Fruit fly (Drosophila melanogaster) whole organism, embryonic: ENCODE measurements around the gene sro.
A peak's percentile ranks its signal among the peaks of the same experiment; 100 is the strongest.

Source experiments
- Asciz ChIP-seq: fragments of 200-800 bp; sonication (Bioruptor generic); optimal IDR thresholded peaks from 2 replicates; lab custom pipeline; 2017; ENCODE audit warnings: missing biosample characterization, mild to moderate bottlenecking, missing genetic modification characterization, missing genetic modification reagents
- CG12104 ChIP-seq: fragments of 200-800 bp; sonication (Bioruptor generic); optimal IDR thresholded peaks from 3 replicates; lab custom pipeline; 2016; ENCODE audit warnings: missing biosample characterization, missing genetic modification characterization
- CG13624 ChIP-seq: fragments of 200-800 bp; sonication (Bioruptor generic); optimal IDR thresholded peaks from 2 replicates; lab custom pipeline; 2016; ENCODE audit warnings: missing biosample characterization, missing genetic modification characterization
- CG15514 ChIP-seq: fragments of 200-800 bp; sonication (Bioruptor generic); optimal IDR thresholded peaks from 3 replicates; lab custom pipeline; 2017; ENCODE audit warnings: missing biosample characterization, missing genetic modification characterization, mild to moderate bottlenecking, moderate library complexity, missing genetic modification reagents
- CG16815 ChIP-seq: fragments of 200-800 bp; sonication (Bioruptor generic); optimal IDR thresholded peaks from 3 replicates; lab custom pipeline; 2017; ENCODE audit warnings: missing biosample characterization, mild to moderate bottlenecking, missing genetic modification characterization
- CG17186 ChIP-seq: fragments of 200-800 bp; sonication (Bioruptor generic); optimal IDR thresholded peaks from 3 replicates; lab custom pipeline; 2017; ENCODE audit warnings: missing biosample characterization, missing genetic modification reagents, missing genetic modification characterization
- CG3281 ChIP-seq: fragments of 200-800 bp; sonication (Bioruptor generic); optimal IDR thresholded peaks from 3 replicates; lab custom pipeline; 2017; ENCODE audit warnings: missing biosample characterization, mild to moderate bottlenecking, missing genetic modification characterization
- CG33557 ChIP-seq: fragments of 200-800 bp; sonication (Bioruptor generic); optimal IDR thresholded peaks from 2 replicates; lab custom pipeline; 2019; ENCODE audit warnings: missing biosample characterization, mild to moderate bottlenecking, missing genetic modification characterization, moderate library complexity
- CG3995 ChIP-seq: fragments of 200-800 bp; sonication (Bioruptor generic); optimal IDR thresholded peaks from 3 replicates; lab custom pipeline; 2016; ENCODE audit warnings: missing biosample characterization, missing genetic modification characterization
- CG4360 ChIP-seq: fragments of 200-800 bp; sonication (Bioruptor generic); IDR thresholded peaks from 2 replicates; pipeline ENCODE4 v1.3.6; 2022; ENCODE audit warnings: missing biosample characterization, missing genetic modification characterization
- CG43689 ChIP-seq: fragments of 200-800 bp; sonication (Bioruptor generic); IDR thresholded peaks from 2 replicates; pipeline ENCODE4 v1.3.6; 2022; ENCODE audit warnings: missing biosample characterization, missing genetic modification characterization
- CG5245 ChIP-seq: fragments of 200-800 bp; sonication (Bioruptor generic); optimal IDR thresholded peaks from 3 replicates; lab custom pipeline; 2016; ENCODE audit warnings: missing biosample characterization, missing genetic modification characterization
- CG7271 ChIP-seq: fragments of 200-800 bp; sonication (Bioruptor generic); optimal IDR thresholded peaks from 2 replicates; lab custom pipeline; 2018; ENCODE audit warnings: missing biosample characterization, mild to moderate bottlenecking, missing genetic modification characterization, moderate library complexity
- CG7839 ChIP-seq: fragments of 200-800 bp; sonication (Bioruptor generic); optimal IDR thresholded peaks from 3 replicates; lab custom pipeline; 2018; ENCODE audit warnings: missing biosample characterization, mild to moderate bottlenecking, missing genetic modification characterization, moderate library complexity
- CG8478 ChIP-seq: fragments of >200 bp; optimal IDR thresholded peaks from 2 replicates; lab custom pipeline; 2018
- CG8924 ChIP-seq: fragments of 200-800 bp; optimal IDR thresholded peaks from 3 replicates; lab custom pipeline; 2019; ENCODE audit warnings: missing biosample characterization, mild to moderate bottlenecking, missing genetic modification characterization, moderate library complexity
- CkIIα-i1 ChIP-seq: fragments of 200-800 bp; sonication (Bioruptor generic); IDR thresholded peaks from 2 replicates; pipeline ENCODE4 v1.3.6; 2022; ENCODE audit warnings: missing biosample characterization, missing genetic modification characterization
- Dref ChIP-seq: fragments of 200-800 bp; sonication (Bioruptor generic); IDR thresholded peaks from 2 replicates; pipeline ENCODE4 v1.3.6; 2022; ENCODE audit warnings: missing biosample characterization, missing genetic modification characterization
- E2f1 ChIP-seq: fragments of 200-800 bp; sonication (Bioruptor generic); IDR thresholded peaks from 2 replicates; pipeline ENCODE4 v1.3.6; 2022; ENCODE audit warnings: missing biosample characterization, missing genetic modification characterization
- Eip74EF ChIP-seq, 2 experiments: fragments of 200-800 bp in 1 of 2; fragments of >200 bp in 1 of 2; sonication (Bioruptor generic) in 1 of 2; optimal IDR thresholded peaks; 2 replicates each; lab custom pipeline; 2017 to 2019; ENCODE audit warnings: missing biosample characterization in 2 of 2, missing genetic modification characterization in 2 of 2, mild to moderate bottlenecking in 1 of 2, moderate library complexity in 1 of 2
- Fer1 ChIP-seq: fragments of 200-800 bp; sonication (Bioruptor generic); optimal IDR thresholded peaks from 2 replicates; lab custom pipeline; 2017; ENCODE audit warnings: missing biosample characterization, mild to moderate bottlenecking, missing genetic modification characterization
- Hsf ChIP-seq: fragments of 200-800 bp; sonication (Bioruptor generic); optimal IDR thresholded peaks from 3 replicates; lab custom pipeline; 2016; ENCODE audit warnings: missing biosample characterization, missing genetic modification characterization
- MESR4 ChIP-seq: fragments of 200-800 bp; sonication (Bioruptor generic); optimal IDR thresholded peaks from 2 replicates; lab custom pipeline; 2018; ENCODE audit warnings: missing biosample characterization, mild to moderate bottlenecking, missing genetic modification characterization, moderate library complexity
- Max ChIP-seq: fragments of 200-800 bp; sonication (Bioruptor generic); optimal IDR thresholded peaks from 2 replicates; lab custom pipeline; 2016; ENCODE audit warnings: missing biosample characterization, mild to moderate bottlenecking, missing genetic modification characterization
- Nf-YC ChIP-seq: fragments of 200-800 bp; optimal IDR thresholded peaks from 3 replicates; lab custom pipeline; 2019; ENCODE audit warnings: missing biosample characterization, mild to moderate bottlenecking, missing genetic modification characterization, moderate library complexity
- NfI ChIP-seq: fragments of 200-800 bp; sonication (Bioruptor generic); optimal IDR thresholded peaks from 3 replicates; lab custom pipeline; 2018; ENCODE audit warnings: missing biosample characterization, mild to moderate bottlenecking, missing genetic modification characterization, moderate library complexity
- Side ChIP-seq: fragments of 200-800 bp; sonication (Bioruptor generic); optimal IDR thresholded peaks from 2 replicates; lab custom pipeline; 2016; ENCODE audit warnings: missing biosample characterization, missing genetic modification characterization
- Sin3A ChIP-seq: fragments of >200 bp; optimal IDR thresholded peaks from 2 replicates; lab custom pipeline; 2018
- Vsx1 ChIP-seq: fragments of 200-800 bp; sonication (Bioruptor generic); optimal IDR thresholded peaks from 2 replicates; lab custom pipeline; 2017; ENCODE audit warnings: missing biosample characterization, mild to moderate bottlenecking, missing genetic modification characterization, missing genetic modification reagents
- Xbp1 ChIP-seq: fragments of 200-800 bp; sonication (Bioruptor generic); optimal IDR thresholded peaks from 3 replicates; lab custom pipeline; 2016; ENCODE audit warnings: missing biosample characterization, mild to moderate bottlenecking, missing genetic modification characterization
- ase ChIP-seq: fragments of 200-800 bp; sonication (Bioruptor generic); IDR thresholded peaks from 3 replicates; pipeline ENCODE4 v1.3.6; 2022; ENCODE audit warnings: missing biosample characterization, missing genetic modification characterization
- ash1 ChIP-seq: fragments of 200-800 bp; sonication (Bioruptor generic); optimal IDR thresholded peaks from 2 replicates; lab custom pipeline; 2018; ENCODE audit warnings: missing biosample characterization, mild to moderate bottlenecking, missing genetic modification characterization
- bbx ChIP-seq: fragments of 200-800 bp; sonication (Bioruptor generic); IDR thresholded peaks from 2 replicates; pipeline ENCODE4 v1.3.6; 2022; ENCODE audit warnings: missing biosample characterization, missing genetic modification characterization; ENCODE audit not compliant: partially characterized antibody
- dan ChIP-seq: fragments of 200-800 bp; sonication (Bioruptor generic); IDR thresholded peaks from 2 replicates; pipeline ENCODE4 v1.3.6; 2022; ENCODE audit warnings: missing biosample characterization, missing genetic modification characterization
- disco-r ChIP-seq: fragments of 200-800 bp; sonication (Bioruptor generic); optimal IDR thresholded peaks from 2 replicates; lab custom pipeline; 2016; ENCODE audit warnings: missing biosample characterization, missing genetic modification characterization
- ems ChIP-seq: fragments of 200-800 bp; sonication (Bioruptor generic); optimal IDR thresholded peaks from 3 replicates; lab custom pipeline; 2016; ENCODE audit warnings: missing biosample characterization, missing genetic modification characterization
- esg ChIP-seq: fragments of 200-800 bp; sonication (Bioruptor generic); conservative IDR thresholded peaks from 2 replicates; pipeline ENCODE4 v1.3.6; 2022; ENCODE audit warnings: missing biosample characterization, missing genetic modification characterization
- grau ChIP-seq: fragments of 200-800 bp; optimal IDR thresholded peaks from 3 replicates; lab custom pipeline; 2019; ENCODE audit warnings: missing biosample characterization, mild to moderate bottlenecking, missing genetic modification characterization, moderate library complexity
- gsb-n ChIP-seq: fragments of 200-800 bp; sonication (Bioruptor generic); optimal IDR thresholded peaks from 3 replicates; lab custom pipeline; 2018; ENCODE audit warnings: missing biosample characterization, mild to moderate bottlenecking, missing genetic modification characterization
- klu ChIP-seq: fragments of 200-800 bp; sonication (Bioruptor generic); IDR thresholded peaks from 2 replicates; pipeline ENCODE4 v1.3.6; 2022; ENCODE audit warnings: missing biosample characterization, missing genetic modification characterization
- kni ChIP-seq: fragments of 200-800 bp; sonication (Bioruptor generic); optimal IDR thresholded peaks from 3 replicates; lab custom pipeline; 2017; ENCODE audit warnings: mild to moderate bottlenecking, missing biosample characterization, missing genetic modification reagents, missing genetic modification characterization
- luna ChIP-seq: fragments of 200-800 bp; sonication (Bioruptor generic); optimal IDR thresholded peaks from 2 replicates; lab custom pipeline; 2016; ENCODE audit warnings: missing biosample characterization, missing genetic modification characterization
- mam ChIP-seq: fragments of 200-800 bp; sonication (Bioruptor generic); optimal IDR thresholded peaks from 3 replicates; lab custom pipeline; 2016; ENCODE audit warnings: missing biosample characterization, missing genetic modification characterization
- nmo ChIP-seq: fragments of 200-800 bp; sonication (Bioruptor generic); optimal IDR thresholded peaks from 2 replicates; lab custom pipeline; 2018; ENCODE audit warnings: missing biosample characterization, mild to moderate bottlenecking, missing genetic modification characterization, moderate library complexity
- peb ChIP-seq: fragments of 200-800 bp; sonication (Bioruptor generic); IDR thresholded peaks from 2 replicates; pipeline ENCODE4 v1.3.6; 2022; ENCODE audit warnings: missing biosample characterization, missing genetic modification characterization
- pho ChIP-seq: fragments of 200-800 bp; sonication (Bioruptor generic); optimal IDR thresholded peaks from 2 replicates; lab custom pipeline; 2016; ENCODE audit warnings: missing biosample characterization, missing genetic modification characterization
- sc ChIP-seq, 3 experiments: fragments of >200 bp in 2 of 3; fragments of 200-800 bp in 1 of 3; sonication (Bioruptor generic) in 1 of 3; optimal IDR thresholded peaks; 2 replicates in 2 of 3; 3 replicates in 1 of 3; lab custom pipeline; 2017; ENCODE audit warnings: mild to moderate bottlenecking in 1 of 3, missing biosample characterization in 1 of 3, missing genetic modification characterization in 1 of 3, missing genetic modification reagents in 1 of 3
- tin ChIP-seq: fragments of 200-800 bp; sonication (Bioruptor generic); optimal IDR thresholded peaks from 3 replicates; lab custom pipeline; 2016; ENCODE audit warnings: missing biosample characterization, missing genetic modification characterization
- trh ChIP-seq: fragments of 200-800 bp; sonication (Bioruptor generic); optimal IDR thresholded peaks from 2 replicates; lab custom pipeline; 2016; ENCODE audit warnings: missing biosample characterization, missing genetic modification characterization
- wek ChIP-seq: fragments of 200-800 bp; sonication (Bioruptor generic); optimal IDR thresholded peaks from 3 replicates; lab custom pipeline; 2018; ENCODE audit warnings: missing biosample characterization, mild to moderate bottlenecking, missing genetic modification characterization, moderate library complexity
- zfh2 ChIP-seq: fragments of 200-800 bp; sonication (Bioruptor generic); optimal IDR thresholded peaks from 2 replicates; lab custom pipeline; 2016; ENCODE audit warnings: missing biosample characterization, missing genetic modification characterization

Gene sro

dm6 chr3R:29745056-29745455 is 49.3 kb upstream of the sro start, which contains the start of the genes Wdr24 and IntS11 (continued):
- no peak for TF ChIP-seq Asciz (GFP tag; lab: Kevin White, UChicago)
- peak; percentile 10 for TF ChIP-seq CG33557
- TF ChIP-seq Eip74EF (GFP tag; optimal IDR thresholded peaks at IDR 0.05; lab: Kevin White, UChicago), result no peak
- TF ChIP-seq CG5245 (GFP tag; lab: Kevin White, UChicago), result no peak
- peak; percentile 69 for TF ChIP-seq ems
- TF ChIP-seq CG43689 (GFP tag; lab: Robert Waterston, UW), result peak; percentile 80
- TF ChIP-seq CG8478 (lab: Kevin White, UChicago), result no peak
- TF ChIP-seq dan, result no peak
- TF ChIP-seq kni (GFP tag; lab: Kevin White, UChicago), result no peak
- TF ChIP-seq CG3995 (GFP tag; lab: Kevin White, UChicago), result peak; percentile 86
- no peak for TF ChIP-seq gsb-n
- TF ChIP-seq Sin3A, result peak; percentile 93
- TF ChIP-seq CG15514, result peak; percentile 84
- peak; percentile 12 for TF ChIP-seq luna
- peak; percentile 92 for TF ChIP-seq klu (GFP tag; lab: Robert Waterston, UW)
- TF ChIP-seq NfI (GFP tag; lab: Kevin White, UChicago), result peak; percentile 82
- no peak for TF ChIP-seq sc (optimal IDR thresholded peaks at IDR 0.05; lab: Kevin White, UChicago)
- TF ChIP-seq sc (GFP tag; optimal IDR thresholded peaks at IDR 0.05; lab: Kevin White, UChicago), result no peak
- TF ChIP-seq CG3281 (GFP tag; lab: Kevin White, UChicago), result peak; percentile 71
- peak; percentile 91 for TF ChIP-seq esg (GFP tag; lab: Robert Waterston, UW)
- peak; percentile 90 for TF ChIP-seq mam (GFP tag; lab: Kevin White, UChicago)
- peak; percentile 52 for TF ChIP-seq MESR4 (GFP tag; lab: Kevin White, UChicago)
- peak; percentile 90 for TF ChIP-seq E2f1 (GFP tag; lab: Robert Waterston, UW)
- no peak for TF ChIP-seq Vsx1 (GFP tag; lab: Kevin White, UChicago)
- peak; percentile 87 for TF ChIP-seq Hsf (GFP tag; lab: Kevin White, UChicago)
- peak; percentile 80 for TF ChIP-seq Max (GFP tag; lab: Kevin White, UChicago)
- peak; percentile 91 for TF ChIP-seq CG7839 (tag; lab: Kevin White, UChicago)
- TF ChIP-seq CG17186 (GFP tag; lab: Kevin White, UChicago), result peak; percentile 38
- TF ChIP-seq CkIIα-i1 (GFP tag; lab: Robert Waterston, UW), result no peak
- peak; percentile 84 for TF ChIP-seq Xbp1 (GFP tag; lab: Kevin White, UChicago)
- peak; percentile 94 for TF ChIP-seq zfh2 (GFP tag; lab: Kevin White, UChicago)
- no peak for TF ChIP-seq ash1
- TF ChIP-seq pho (GFP tag; lab: Kevin White, UChicago), result peak; percentile 82
- peak; percentile 88 for TF ChIP-seq nmo (GFP tag; lab: Kevin White, UChicago)
- TF ChIP-seq Fer1 (GFP tag; lab: Kevin White, UChicago), result peak; percentile 73
- TF ChIP-seq Dref (GFP tag; lab: Robert Waterston, UW), result peak; percentile 43
- peak; percentile 72 for TF ChIP-seq CG12104 (GFP tag; lab: Kevin White, UChicago)
- TF ChIP-seq tin, result peak; percentile 58
- TF ChIP-seq Nf-YC (tag; lab: Kevin White, UChicago), result peak; percentile 63
- no peak for TF ChIP-seq bbx (GFP tag; lab: Robert Waterston, UW)
- 0 out of 2 replicates have a peak, but pooled peaks have one; percentile 32 for TF ChIP-seq CG4360 (GFP tag; lab: Robert Waterston, UW)
- TF ChIP-seq CG13624 (GFP tag; lab: Kevin White, UChicago), result peak; percentile 86
- TF ChIP-seq ase, result peak; percentile 86
- TF ChIP-seq wek (GFP tag; lab: Kevin White, UChicago), result peak; percentile 22
- TF ChIP-seq Side, result no peak
- TF ChIP-seq disco-r (GFP tag; lab: Kevin White, UChicago), result peak; percentile 7
- TF ChIP-seq peb (GFP tag; lab: Robert Waterston, UW), result peak; percentile 71
- TF ChIP-seq trh (GFP tag; lab: Kevin White, UChicago), result peak; percentile 18
- TF ChIP-seq CG8924, result peak; percentile 74
- TF ChIP-seq grau (tag; lab: Kevin White, UChicago), result peak; percentile 90
- TF ChIP-seq CG7271 (tag; lab: Kevin White, UChicago), result no peak
- peak; percentile 88 for TF ChIP-seq CG16815 (GFP tag; lab: Kevin White, UChicago)
